Worm (Caenorhabditis elegans): ENCODE data around the gene Y43E12A.2.
A peak's percentile ranks its signal among the peaks of the same experiment; 100 is the strongest.

The Y43E12A.2 gene

ce11 chrIV:11026648-11027047 is 44.8 kb downstream of the Y43E12A.2 start:
- TF ChIP-seq dve-1 (tag; optimal IDR thresholded peaks at IDR 0.05; ENCODE audit: insufficient read depth): no peak
- TF ChIP-seq T26A8.4 (GFP tag; IDR thresholded peaks at IDR 0.05): peak; percentile 12; the same call in 1 of the 2 replicates
- peak; percentile 29; the same call in 1 of the 2 replicates for TF ChIP-seq tra-1 (GFP tag; IDR thresholded peaks at IDR 0.05)
- peak; percentile 32 for TF ChIP-seq fkh-10 (GFP tag; optimal IDR thresholded peaks at IDR 0.05)
- TF ChIP-seq T20F7.1 (GFP tag; optimal IDR thresholded peaks at IDR 0.05): no peak
- TF ChIP-seq dpl-1 (GFP tag; optimal IDR thresholded peaks at IDR 0.05): peak; percentile 23
- TF ChIP-seq fos-1 (tag; optimal IDR thresholded peaks at IDR 0.05): no peak
- peak; percentile 15 for TF ChIP-seq mes-2 (tag; optimal IDR thresholded peaks at IDR 0.05; ENCODE audit: poor library complexity, severe bottlenecking)
- no peak for TF ChIP-seq aly-2 (tag; optimal IDR thresholded peaks at IDR 0.05)
- TF ChIP-seq ceh-20 (GFP tag; IDR thresholded peaks at IDR 0.05): peak; percentile 7; the same call in 1 of the 2 replicates
- peak; percentile 14; the same call in 1 of the 2 replicates for TF ChIP-seq hmg-1.1 (GFP tag; IDR thresholded peaks at IDR 0.05)
- TF ChIP-seq vab-7 (GFP tag; IDR thresholded peaks at IDR 0.05): no peak
- TF ChIP-seq lim-7 (GFP tag; IDR thresholded peaks at IDR 0.05): peak; percentile 52; the same call in 1 of the 2 replicates
- peak; percentile 34 for TF ChIP-seq nhr-11 (tag; optimal IDR thresholded peaks at IDR 0.05)
- TF ChIP-seq daf-16 (GFP tag; optimal IDR thresholded peaks at IDR 0.05): no peak
- peak; percentile 20 for TF ChIP-seq daf-16 (tag; optimal IDR thresholded peaks at IDR 0.05)
- peak; percentile 19 for TF ChIP-seq nhr-111 (GFP tag; optimal IDR thresholded peaks at IDR 0.05)
- TF ChIP-seq pha-4 (GFP tag; IDR thresholded peaks at IDR 0.05): no peak
- TF ChIP-seq pha-4 (tag; optimal IDR thresholded peaks at IDR 0.05): peak; percentile 10
- no peak for TF ChIP-seq ceh-62 (tag; optimal IDR thresholded peaks at IDR 0.05)
- TF ChIP-seq nhr-42 (GFP tag; IDR thresholded peaks at IDR 0.05): peak; percentile 8; the same call in 1 of the 2 replicates
- peak; percentile 19 for TF ChIP-seq hlh-11 (tag; optimal IDR thresholded peaks at IDR 0.05)
- no peak for TF ChIP-seq ctbp-1 (GFP tag; IDR thresholded peaks at IDR 0.05)
- TF ChIP-seq lsy-2 (tag; optimal IDR thresholded peaks at IDR 0.05): peak in 1 of 2 experiments; percentile 45
- TF ChIP-seq zip-11 (GFP tag; IDR thresholded peaks at IDR 0.05): no peak
- peak; percentile 18 for TF ChIP-seq nhr-28 (tag; optimal IDR thresholded peaks at IDR 0.05)

- peak; percentile 20 for TF ChIP-seq duxl-1 (tag; optimal IDR thresholded peaks at IDR 0.05; ENCODE audit: poor library complexity)
- TF ChIP-seq mdl-1 (tag; optimal IDR thresholded peaks at IDR 0.05): peak in 1 of 2 experiments; percentile 74
- TF ChIP-seq lin-13 (GFP tag; optimal IDR thresholded peaks at IDR 0.05): peak; percentile 69
- peak; percentile 71 for TF ChIP-seq hmg-1.1 (GFP tag; IDR thresholded peaks at IDR 0.05)
- TF ChIP-seq dmd-8 (GFP tag; IDR thresholded peaks at IDR 0.05): no peak
- TF ChIP-seq nhr-10 (tag; optimal IDR thresholded peaks at IDR 0.05): no peak
- TF ChIP-seq hlh-30 (tag; optimal IDR thresholded peaks at IDR 0.05; ENCODE audit: insufficient read depth): peak; percentile 71
- no peak for TF ChIP-seq madf-9 (GFP tag; conservative IDR thresholded peaks at IDR 0.05)
- TF ChIP-seq nhr-11 (tag; optimal IDR thresholded peaks at IDR 0.05): peak; percentile 91
- TF ChIP-seq vab-7 (GFP tag; IDR thresholded peaks at IDR 0.05): no peak
- peak; percentile 46; the same call in 1 of the 2 replicates for TF ChIP-seq pha-4 (GFP tag; IDR thresholded peaks at IDR 0.05)
- peak; percentile 72 for TF ChIP-seq pha-4 (tag; optimal IDR thresholded peaks at IDR 0.05)
- peak; percentile 75 for TF ChIP-seq nhr-25 (tag; optimal IDR thresholded peaks at IDR 0.05; ENCODE audit: borderline replicate concordance, insufficient read depth)
- TF ChIP-seq aly-2 (tag; optimal IDR thresholded peaks at IDR 0.05): no peak
- no peak for TF ChIP-seq egl-43 (GFP tag; IDR thresholded peaks at IDR 0.05)
- no peak for TF ChIP-seq ctbp-1 (GFP tag; IDR thresholded peaks at IDR 0.05)
- TF ChIP-seq arid-1 (GFP tag; conservative IDR thresholded peaks at IDR 0.05): 0 out of 2 replicates have a peak, but pooled peaks have one; percentile 32
- no peak for TF ChIP-seq nhr-41 (GFP tag; IDR thresholded peaks at IDR 0.05)
- no peak for TF ChIP-seq ceh-20 (GFP tag; IDR thresholded peaks at IDR 0.05)
- TF ChIP-seq aha-1 (tag): peak; percentile 98
- no peak for TF ChIP-seq F44E2.7 (GFP tag; IDR thresholded peaks at IDR 0.05)
- peak; percentile 52 for TF ChIP-seq lin-38 (GFP tag; IDR thresholded peaks at IDR 0.05)
- TF ChIP-seq unc-130 (GFP tag; optimal IDR thresholded peaks at IDR 0.05): no peak
- no peak for TF ChIP-seq D1046.2 (GFP tag; IDR thresholded peaks at IDR 0.05)
- TF ChIP-seq daf-12 (tag; optimal IDR thresholded peaks at IDR 0.05): no peak
- peak; percentile 91 for TF ChIP-seq nhr-6 (tag; optimal IDR thresholded peaks at IDR 0.05)
- no peak for TF ChIP-seq ceh-82 (tag; optimal IDR thresholded peaks at IDR 0.05)
- TF ChIP-seq spr-3 (GFP tag; optimal IDR thresholded peaks at IDR 0.05): no peak
- TF ChIP-seq hif-1 (tag; optimal IDR thresholded peaks at IDR 0.05): peak in 1 of 2 experiments; percentile 23
- TF ChIP-seq ZK337.2 (GFP tag; IDR thresholded peaks at IDR 0.05): no peak
- TF ChIP-seq mxl-3 (GFP tag; optimal IDR thresholded peaks at IDR 0.05): peak; percentile 48
Observed at ce11 chrIV:11027560-11027959, 45.7 kb downstream of the Y43E12A.2 start.

Measured in whole organism, L4 larva.